Worm (Caenorhabditis elegans): ENCODE measurements around the gene dab-1.

Gene dab-1

ce11 chrII:8276057-8276456 is 53.9 kb downstream of the dab-1 start, which contains the start of the genes gei-14 and slc-25A32 (continued):
- TF ChIP-seq hlh-30 (tag; optimal IDR thresholded peaks at IDR 0.05; ENCODE audit: insufficient read depth), result peak; percentile 52
- TF ChIP-seq lin-39 (tag; optimal IDR thresholded peaks at IDR 0.05), result no peak
- TF ChIP-seq Y5F2A.4 (GFP tag; optimal IDR thresholded peaks at IDR 0.05), result no peak
- no peak for TF ChIP-seq F26F4.8 (GFP tag; conservative IDR thresholded peaks at IDR 0.05)
- no peak for TF ChIP-seq tra-1 (GFP tag; IDR thresholded peaks at IDR 0.05)
- no peak for TF ChIP-seq php-3 (GFP tag; IDR thresholded peaks at IDR 0.05)
- TF ChIP-seq cey-2 (tag; optimal IDR thresholded peaks at IDR 0.05; ENCODE audit: borderline replicate concordance, insufficient read depth), result no peak
- TF ChIP-seq ama-1 (optimal IDR thresholded peaks at IDR 0.05), result no peak
- no peak for TF ChIP-seq nhr-41 (GFP tag; IDR thresholded peaks at IDR 0.05)
- no peak for TF ChIP-seq ztf-7 (tag; optimal IDR thresholded peaks at IDR 0.05)
- TF ChIP-seq D1046.2 (GFP tag; IDR thresholded peaks at IDR 0.05), result no peak
- no peak for TF ChIP-seq sdz-12 (GFP tag; optimal IDR thresholded peaks at IDR 0.05)
- TF ChIP-seq vab-7 (GFP tag; IDR thresholded peaks at IDR 0.05), result no peak

ce11 chrII:8278415-8278814 is 56.2 kb downstream of the dab-1 start, which contains the start of the genes mrpl-10 and clec-142:
Gene mrpl-10 (minus strand): TSS chrII:8278515.
Gene clec-142 (plus strand): TSS chrII:8278678.
- TF ChIP-seq zfp-3 (GFP tag; conservative IDR thresholded peaks at IDR 0.05) (no peak), F49E8.2 (tag; optimal IDR thresholded peaks at IDR 0.05; ENCODE audit: borderline replicate concordance) (no peak), pha-4 (GFP tag; IDR thresholded peaks at IDR 0.05) (no peak), pha-4 (tag; optimal IDR thresholded peaks at IDR 0.05) (no peak), skn-1 (tag; optimal IDR thresholded peaks at IDR 0.05) (no peak), spr-3 (GFP tag; optimal IDR thresholded peaks at IDR 0.05) (no peak), dpl-1 (GFP tag; optimal IDR thresholded peaks at IDR 0.05) (no peak), jun-1 (tag; optimal IDR thresholded peaks at IDR 0.05) (no peak), nhr-10 (tag; optimal IDR thresholded peaks at IDR 0.05) (no peak), ceh-82 (tag; optimal IDR thresholded peaks at IDR 0.05) (no peak), lin-38 (GFP tag; IDR thresholded peaks at IDR 0.05) (no peak), zfp-2 (tag; optimal IDR thresholded peaks at IDR 0.05) (no peak), duxl-1 (tag; optimal IDR thresholded peaks at IDR 0.05; ENCODE audit: poor library complexity) (no peak), mxl-2 (GFP tag; conservative IDR thresholded peaks at IDR 0.05) (no peak), pqm-1 (tag; optimal IDR thresholded peaks at IDR 0.05) (no peak)

Data from whole organism, L4 larva.